Fruit fly (Drosophila melanogaster): ENCODE results near the gene if.

DNA sequence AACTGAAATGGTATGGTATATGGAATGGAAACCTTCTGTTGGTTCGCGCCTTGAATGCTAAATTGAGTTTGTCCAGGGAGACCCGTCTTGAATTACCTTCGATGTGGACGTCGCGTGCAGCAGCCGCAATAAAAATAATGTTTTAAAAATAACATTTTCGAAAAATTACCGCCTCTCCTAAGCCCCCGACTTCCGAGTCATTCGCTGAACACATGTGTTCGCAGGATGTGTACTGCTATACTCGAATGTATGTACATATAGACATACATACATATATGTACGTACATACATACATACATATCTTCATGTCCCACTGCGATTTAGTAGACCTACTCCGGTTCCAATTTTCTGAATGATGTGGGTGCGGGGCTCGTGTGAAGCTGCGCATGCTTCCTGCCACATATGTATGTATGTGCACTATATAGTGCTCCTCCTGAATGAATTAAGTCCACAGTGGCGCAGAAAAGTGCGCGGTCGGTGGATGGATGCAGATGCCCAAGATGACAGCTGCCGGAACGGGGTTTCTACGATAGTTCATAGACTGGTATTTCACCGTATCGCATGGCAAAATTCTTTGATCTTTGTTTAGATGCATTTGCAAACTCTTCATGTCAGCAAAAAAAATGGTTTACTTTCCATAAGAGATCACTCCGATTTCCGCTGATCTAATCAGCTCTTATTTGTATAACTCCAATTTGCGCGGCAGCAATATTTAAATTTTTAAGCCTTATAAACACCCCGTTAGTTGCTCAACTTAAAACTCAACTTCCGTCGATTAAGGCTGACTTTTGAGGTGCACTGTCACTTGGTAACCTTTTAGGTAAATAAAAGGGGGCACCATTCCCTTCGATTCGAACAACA lies 8.8 kb downstream of the if start:
- no peak for TF ChIP-seq psq (optimal IDR thresholded peaks at IDR 0.05)
- no peak for TF ChIP-seq Sin3A (optimal IDR thresholded peaks at IDR 0.05)
- TF ChIP-seq Myc (optimal IDR thresholded peaks at IDR 0.05): no peak
- no peak for TF ChIP-seq insv (optimal IDR thresholded peaks at IDR 0.05)
- no peak for TF ChIP-seq h (optimal IDR thresholded peaks at IDR 0.05)
